Worm (Caenorhabditis elegans): ENCODE measurements around the gene C26B2.8.

C26B2.8 gene

DNA sequence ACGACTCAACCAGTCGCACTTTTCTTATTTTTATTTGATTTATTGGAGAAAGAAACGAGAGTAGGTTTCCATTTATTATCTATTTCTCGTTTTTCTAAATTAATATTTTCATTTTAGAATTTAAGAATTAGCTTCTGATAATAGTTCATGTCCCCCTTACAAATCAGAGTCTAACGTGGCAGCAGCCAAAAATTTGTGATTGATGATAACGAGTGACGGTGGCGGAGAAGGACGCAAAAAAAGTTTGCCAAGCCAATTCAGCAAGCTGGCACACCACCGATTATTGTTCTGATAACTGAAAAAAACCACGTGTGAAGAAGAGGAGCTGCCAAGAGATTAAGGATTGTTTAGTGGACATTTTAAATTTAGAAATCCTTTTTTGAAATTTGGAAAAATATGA is 16.1 kb downstream of the C26B2.8 start:
- TF ChIP-seq nhr-11 (tag; optimal IDR thresholded peaks at IDR 0.05), result no peak
- TF ChIP-seq fos-1 (tag; optimal IDR thresholded peaks at IDR 0.05), result no peak
- no peak for TF ChIP-seq nhr-25 (tag; optimal IDR thresholded peaks at IDR 0.05)
- no peak for TF ChIP-seq nfya-1 (tag; optimal IDR thresholded peaks at IDR 0.05; ENCODE audit: insufficient read depth)
- TF ChIP-seq nhr-12 (tag; optimal IDR thresholded peaks at IDR 0.05), result no peak
- no peak for TF ChIP-seq elt-1 (tag; optimal IDR thresholded peaks at IDR 0.05)
- no peak for TF ChIP-seq elt-3 (tag; optimal IDR thresholded peaks at IDR 0.05)
- TF ChIP-seq ceh-9 (tag; optimal IDR thresholded peaks at IDR 0.05), result no peak
- TF ChIP-seq nhr-77 (tag; optimal IDR thresholded peaks at IDR 0.05), result no peak
- TF ChIP-seq elt-2 (tag; optimal IDR thresholded peaks at IDR 0.05), result peak; percentile 95
- TF ChIP-seq pqm-1 (tag; optimal IDR thresholded peaks at IDR 0.05), result peak; percentile 66

DNA sequence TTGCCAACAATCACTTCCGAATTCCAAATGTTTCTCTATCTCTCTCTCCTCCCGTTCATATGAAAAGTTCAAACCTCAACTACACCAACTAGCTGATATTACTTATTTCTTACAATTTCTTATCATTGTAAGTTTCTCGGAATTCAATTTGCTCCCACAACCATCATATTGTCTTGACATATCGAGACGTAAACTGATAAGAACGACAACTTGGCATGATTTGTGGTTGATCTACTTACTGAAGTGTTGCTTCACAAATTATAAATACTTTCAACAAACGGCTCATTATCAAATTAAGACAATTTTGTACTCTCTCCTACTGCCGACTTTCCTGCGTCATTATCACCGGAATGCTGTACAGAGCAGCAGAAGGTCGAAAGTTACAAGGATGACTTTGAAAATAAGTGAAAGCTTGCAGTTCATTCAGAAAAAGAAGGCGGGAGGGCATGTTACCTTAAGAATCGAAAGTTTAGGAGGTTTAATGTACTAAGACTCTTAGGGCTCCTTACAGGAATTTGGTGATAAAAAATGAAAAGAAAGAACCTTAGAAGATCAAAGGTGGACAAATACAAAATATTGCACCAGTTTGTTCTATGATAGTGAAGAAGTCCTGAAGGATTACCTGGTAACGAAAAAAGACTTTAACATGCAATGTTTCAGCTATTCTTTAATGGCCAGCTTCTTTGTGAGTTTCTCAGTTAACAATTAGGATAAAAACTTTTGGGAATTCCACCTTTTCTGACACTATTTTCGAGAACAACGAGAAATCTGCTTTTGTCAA is 18.4 kb downstream of the C26B2.8 start:
- TF ChIP-seq pqm-1 (tag; optimal IDR thresholded peaks at IDR 0.05) (peak; percentile 100), unc-62 (GFP tag; optimal IDR thresholded peaks at IDR 0.05) (no peak), ama-1 (optimal IDR thresholded peaks at IDR 0.05) (no peak), pha-4 (tag; optimal IDR thresholded peaks at IDR 0.05) (peak; percentile 43), elt-2 (tag; optimal IDR thresholded peaks at IDR 0.05) (peak; percentile 98), jun-1 (tag; optimal IDR thresholded peaks at IDR 0.05) (peak; percentile 35)

DNA sequence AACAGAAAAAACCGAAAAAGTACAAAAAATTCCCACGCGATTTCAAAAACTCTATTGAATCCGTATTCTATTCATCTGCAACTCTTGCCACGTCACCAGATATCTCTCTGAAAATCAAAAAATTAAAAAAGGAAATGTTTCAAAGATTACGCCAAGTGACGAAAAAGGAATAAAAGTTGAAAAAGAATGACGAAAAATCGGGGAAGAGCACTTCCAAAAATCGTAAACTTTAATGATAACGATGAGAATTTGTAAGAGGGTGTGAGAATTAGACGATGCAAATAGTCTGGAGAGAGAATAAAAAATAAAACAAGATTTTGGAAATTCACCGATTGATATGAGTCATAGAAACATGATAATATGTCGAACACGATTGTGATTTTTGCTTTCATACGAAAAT is 20.2 kb downstream of the C26B2.8 start:
- TF ChIP-seq elt-2 (tag; optimal IDR thresholded peaks at IDR 0.05), result peak; percentile 59
- no peak for TF ChIP-seq mml-1 (tag; optimal IDR thresholded peaks at IDR 0.05)
- peak; percentile 30 for TF ChIP-seq pqm-1 (tag; optimal IDR thresholded peaks at IDR 0.05)

DNA sequence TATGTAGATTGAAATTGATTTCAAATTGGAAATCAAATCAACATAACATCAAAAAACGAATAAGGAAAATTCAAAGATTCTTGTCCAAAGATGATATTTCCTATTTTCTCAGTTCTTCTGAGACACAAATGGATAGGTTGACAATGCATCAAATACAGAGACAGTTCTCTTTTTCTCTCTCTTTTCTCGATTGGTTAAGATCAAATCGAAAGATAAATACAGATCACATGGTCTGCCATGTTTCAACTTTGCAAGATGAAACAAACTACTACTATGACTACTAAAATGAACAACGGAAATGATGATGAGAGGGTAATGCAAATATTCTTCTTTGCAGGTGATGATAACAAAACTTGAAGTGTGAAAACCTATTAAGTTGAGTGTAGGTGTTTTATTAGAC is 22.5 kb downstream of the C26B2.8 start:
- no peak for TF ChIP-seq mdl-1 (tag; optimal IDR thresholded peaks at IDR 0.05)
- TF ChIP-seq nhr-43 (tag; optimal IDR thresholded peaks at IDR 0.05; ENCODE audit: poor library complexity, severe bottlenecking), result peak; percentile 58
- no peak for TF ChIP-seq unc-62 (GFP tag; optimal IDR thresholded peaks at IDR 0.05)
- TF ChIP-seq nhr-25 (tag; optimal IDR thresholded peaks at IDR 0.05), result peak; percentile 76
- TF ChIP-seq elt-1 (tag; optimal IDR thresholded peaks at IDR 0.05), result peak; percentile 95
- TF ChIP-seq fos-1 (tag; optimal IDR thresholded peaks at IDR 0.05), result no peak
- no peak for TF ChIP-seq ZK546.5 (tag; optimal IDR thresholded peaks at IDR 0.05)
- TF ChIP-seq egl-27 (tag; optimal IDR thresholded peaks at IDR 0.05), result no peak
- no peak for TF ChIP-seq lin-39 (tag; optimal IDR thresholded peaks at IDR 0.05)
- peak; percentile 27 for TF ChIP-seq nhr-23 (tag; optimal IDR thresholded peaks at IDR 0.05)
- TF ChIP-seq eor-1 (tag; optimal IDR thresholded peaks at IDR 0.05), result no peak

DNA sequence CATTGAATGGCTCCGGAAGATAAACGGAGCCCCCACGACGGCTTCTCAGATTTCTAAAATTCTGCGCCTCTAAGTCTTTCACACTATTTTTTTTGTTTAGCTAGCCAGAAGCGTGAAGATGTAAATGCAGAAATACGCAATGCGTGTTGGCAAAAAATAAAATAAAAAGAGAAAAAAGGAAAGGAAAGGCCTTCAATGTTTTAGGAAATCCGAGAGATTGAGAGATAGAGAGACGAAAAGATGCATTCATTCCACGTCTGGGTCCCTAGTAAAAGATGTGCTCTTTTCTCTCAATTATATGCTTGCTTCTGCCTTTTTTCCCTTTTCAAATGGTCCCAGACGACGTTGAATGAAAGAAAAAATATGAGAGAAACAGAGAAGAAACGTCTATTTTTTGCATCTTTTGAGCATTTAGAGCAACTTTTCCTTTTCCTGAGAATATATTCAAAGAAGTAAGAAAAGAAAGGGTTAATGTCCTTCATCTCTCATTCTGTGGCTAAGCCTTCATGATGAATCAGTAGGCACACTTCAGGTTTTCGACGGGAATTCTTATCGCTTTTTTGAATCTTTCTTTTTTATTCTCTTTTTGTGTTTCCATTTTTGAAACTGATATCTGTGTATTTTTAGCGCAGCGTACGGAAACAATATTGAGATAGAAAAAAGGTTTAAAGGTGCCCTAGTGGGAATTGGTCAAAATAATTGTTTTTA is 26.8 kb downstream of the C26B2.8 start:
- TF ChIP-seq egl-5 (tag; optimal IDR thresholded peaks at IDR 0.05) (peak; percentile 3), fkh-10 (GFP tag; optimal IDR thresholded peaks at IDR 0.05) (peak; percentile 95), nhr-237 (tag; optimal IDR thresholded peaks at IDR 0.05) (no peak), snpc-4 (tag; optimal IDR thresholded peaks at IDR 0.05) (no peak), egl-27 (tag; optimal IDR thresholded peaks at IDR 0.05) (no peak), ceh-28 (tag; optimal IDR thresholded peaks at IDR 0.05) (no peak), eor-1 (tag; optimal IDR thresholded peaks at IDR 0.05) (no peak), nfya-1 (tag; optimal IDR thresholded peaks at IDR 0.05; ENCODE audit: insufficient read depth) (peak; percentile 62), ceh-82 (tag; optimal IDR thresholded peaks at IDR 0.05) (no peak), elt-1 (tag; optimal IDR thresholded peaks at IDR 0.05) (peak; percentile 75), nhr-23 (tag; optimal IDR thresholded peaks at IDR 0.05) (no peak), hmg-11 (tag; optimal IDR thresholded peaks at IDR 0.05) (peak; percentile 68)

DNA sequence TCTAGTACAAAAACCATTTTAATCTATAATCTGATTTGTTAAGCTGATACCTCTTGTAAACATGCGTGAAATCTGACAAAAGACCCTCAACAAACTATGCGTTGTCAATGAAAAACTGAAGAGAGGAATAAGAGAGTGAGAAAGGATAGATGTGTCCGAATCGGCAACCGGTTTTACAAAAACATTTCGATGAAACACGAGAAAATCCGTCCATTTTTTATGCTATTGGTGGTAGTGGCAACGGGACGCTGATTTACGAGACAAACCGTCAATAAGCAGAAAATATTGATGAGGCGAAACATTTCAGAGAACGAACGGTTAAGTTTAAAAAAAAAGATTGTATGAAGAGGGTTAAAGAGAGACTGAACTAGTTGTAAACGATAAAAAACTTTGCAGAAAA is 28.1 kb downstream of the C26B2.8 start:
- TF ChIP-seq fos-1 (tag; optimal IDR thresholded peaks at IDR 0.05), result no peak
- TF ChIP-seq mdl-1 (tag; optimal IDR thresholded peaks at IDR 0.05), result no peak
- TF ChIP-seq fkh-10 (GFP tag; optimal IDR thresholded peaks at IDR 0.05), result no peak
- no peak for TF ChIP-seq unc-39 (tag; optimal IDR thresholded peaks at IDR 0.05)
- peak; percentile 32 for TF ChIP-seq nfya-1 (tag; optimal IDR thresholded peaks at IDR 0.05; ENCODE audit: insufficient read depth)
- no peak for TF ChIP-seq nhr-77 (tag; optimal IDR thresholded peaks at IDR 0.05)
- peak; percentile 26 for TF ChIP-seq elt-1 (tag; optimal IDR thresholded peaks at IDR 0.05)
- TF ChIP-seq zag-1 (tag; optimal IDR thresholded peaks at IDR 0.05), result no peak
- TF ChIP-seq nhr-11 (tag; optimal IDR thresholded peaks at IDR 0.05), result no peak
- TF ChIP-seq daf-12 (tag; optimal IDR thresholded peaks at IDR 0.05), result no peak
- no peak for TF ChIP-seq hmg-11 (tag; optimal IDR thresholded peaks at IDR 0.05)
- TF ChIP-seq unc-62 (GFP tag; optimal IDR thresholded peaks at IDR 0.05), result no peak
- TF ChIP-seq mml-1 (tag; optimal IDR thresholded peaks at IDR 0.05), result no peak
- TF ChIP-seq elt-3 (tag; optimal IDR thresholded peaks at IDR 0.05), result peak in 1 of 3 experiments; percentile 65
- no peak for TF ChIP-seq nhr-43 (tag; optimal IDR thresholded peaks at IDR 0.05; ENCODE audit: poor library complexity, severe bottlenecking)
- TF ChIP-seq elt-2 (tag; optimal IDR thresholded peaks at IDR 0.05), result no peak
- TF ChIP-seq ztf-4 (tag; optimal IDR thresholded peaks at IDR 0.05), result no peak
- no peak for TF ChIP-seq nhr-67 (tag; optimal IDR thresholded peaks at IDR 0.05)
- TF ChIP-seq pha-4 (tag; optimal IDR thresholded peaks at IDR 0.05), result no peak
- no peak for TF ChIP-seq skn-1 (tag; optimal IDR thresholded peaks at IDR 0.05)
- TF ChIP-seq ceh-16 (tag; optimal IDR thresholded peaks at IDR 0.05), result no peak
- no peak for TF ChIP-seq ceh-9 (tag; optimal IDR thresholded peaks at IDR 0.05)
- TF ChIP-seq nhr-25 (tag; optimal IDR thresholded peaks at IDR 0.05), result peak; percentile 89
- no peak for TF ChIP-seq pqm-1 (tag; optimal IDR thresholded peaks at IDR 0.05)
- TF ChIP-seq snpc-4 (tag; optimal IDR thresholded peaks at IDR 0.05), result no peak
